Fruit fly (Drosophila melanogaster) whole organism, embryonic: ENCODE measurements around the gene stck.

Experiments used
- Bdp1 ChIP-seq: fragments of 200-800 bp; sonication (Bioruptor generic); optimal IDR thresholded peaks from 3 replicates; lab custom pipeline; 2016; ENCODE audit warnings: missing biosample characterization, missing genetic modification characterization
- CG1233 ChIP-seq: fragments of 200-800 bp; sonication (Bioruptor generic); optimal IDR thresholded peaks from 4 replicates; lab custom pipeline; 2018; ENCODE audit warnings: missing biosample characterization, mild to moderate bottlenecking, missing genetic modification characterization
- CG12659 ChIP-seq: fragments of 200-800 bp; sonication (Bioruptor generic); optimal IDR thresholded peaks from 3 replicates; lab custom pipeline; 2017; ENCODE audit warnings: mild to moderate bottlenecking, missing biosample characterization, missing genetic modification reagents, missing genetic modification characterization
- CG13287 ChIP-seq: fragments of 200-800 bp; sonication (Bioruptor generic); IDR thresholded peaks from 2 replicates; pipeline ENCODE4 v1.3.6; 2022; ENCODE audit warnings: missing biosample characterization, missing genetic modification characterization; ENCODE audit not compliant: partially characterized antibody
- CG14667 ChIP-seq: fragments of 200-800 bp; sonication (Bioruptor generic); IDR thresholded peaks from 2 replicates; pipeline ENCODE4 v1.3.6; 2022; ENCODE audit warnings: missing biosample characterization, missing genetic modification characterization
- CG15011 ChIP-seq: fragments of 200-800 bp; sonication (Bioruptor generic); optimal IDR thresholded peaks from 3 replicates; lab custom pipeline; 2018; ENCODE audit warnings: missing biosample characterization, mild to moderate bottlenecking, missing genetic modification characterization
- CG2120 ChIP-seq: fragments of 200-800 bp; sonication (Bioruptor generic); optimal IDR thresholded peaks from 3 replicates; lab custom pipeline; 2016; ENCODE audit warnings: missing biosample characterization, missing genetic modification characterization
- CG30403 ChIP-seq: fragments of 200-800 bp; sonication (Bioruptor generic); optimal IDR thresholded peaks from 3 replicates; lab custom pipeline; 2016; ENCODE audit warnings: missing biosample characterization, missing genetic modification characterization
- CG3838 ChIP-seq: fragments of 200-800 bp; sonication (Bioruptor generic); optimal IDR thresholded peaks from 3 replicates; lab custom pipeline; 2016; ENCODE audit warnings: missing biosample characterization, missing genetic modification characterization
- CG4854 ChIP-seq: fragments of 200-800 bp; sonication (Bioruptor generic); optimal IDR thresholded peaks from 2 replicates; lab custom pipeline; 2016; ENCODE audit warnings: missing biosample characterization, missing genetic modification characterization, inconsistent platforms
- CG5180 ChIP-seq: fragments of 200-800 bp; sonication (Bioruptor generic); optimal IDR thresholded peaks from 3 replicates; lab custom pipeline; 2017; ENCODE audit warnings: missing biosample characterization, missing genetic modification characterization, mild to moderate bottlenecking, moderate library complexity, missing genetic modification reagents
- CG6654 ChIP-seq: fragments of 200-800 bp; sonication (Bioruptor generic); optimal IDR thresholded peaks from 2 replicates; lab custom pipeline; 2017; ENCODE audit warnings: missing biosample characterization, mild to moderate bottlenecking, missing genetic modification characterization
- CG7839 ChIP-seq: fragments of 200-800 bp; sonication (Bioruptor generic); optimal IDR thresholded peaks from 3 replicates; lab custom pipeline; 2018; ENCODE audit warnings: missing biosample characterization, mild to moderate bottlenecking, missing genetic modification characterization, moderate library complexity
- CG8359 ChIP-seq: fragments of 200-800 bp; sonication (Bioruptor generic); optimal IDR thresholded peaks from 2 replicates; lab custom pipeline; 2017; ENCODE audit warnings: missing biosample characterization, mild to moderate bottlenecking, missing genetic modification characterization, borderline replicate concordance
- CG9876 ChIP-seq: fragments of 200-800 bp; sonication (Bioruptor generic); optimal IDR thresholded peaks from 2 replicates; lab custom pipeline; 2016; ENCODE audit warnings: missing biosample characterization, missing genetic modification characterization
- Dad ChIP-seq: fragments of 200-800 bp; sonication (Bioruptor generic); optimal IDR thresholded peaks from 3 replicates; lab custom pipeline; 2016; ENCODE audit warnings: missing biosample characterization, missing genetic modification characterization
- Dll ChIP-seq: fragments of 200-800 bp; sonication (Bioruptor generic); IDR thresholded peaks from 4 replicates; pipeline ENCODE4 v1.3.6; 2022; ENCODE audit warnings: missing biosample characterization, missing genetic modification characterization; ENCODE audit not compliant: partially characterized antibody
- ERR ChIP-seq: fragments of 200-800 bp; sonication (Bioruptor generic); optimal IDR thresholded peaks from 2 replicates; lab custom pipeline; 2016; ENCODE audit warnings: missing biosample characterization, missing genetic modification characterization
- Ets97D ChIP-seq: fragments of 200-800 bp; sonication (Bioruptor generic); optimal IDR thresholded peaks from 3 replicates; lab custom pipeline; 2016; ENCODE audit warnings: missing biosample characterization, missing genetic modification characterization
- Gug ChIP-seq: fragments of 200-800 bp; sonication (Bioruptor generic); IDR thresholded peaks from 4 replicates; pipeline ENCODE4 v1.3.6; 2022; ENCODE audit warnings: missing biosample characterization, missing genetic modification characterization
- Hand ChIP-seq: fragments of 200-800 bp; sonication (Bioruptor generic); optimal IDR thresholded peaks from 2 replicates; lab custom pipeline; 2017; ENCODE audit warnings: mild to moderate bottlenecking, missing biosample characterization, missing genetic modification reagents, missing genetic modification characterization
- Hmx ChIP-seq: fragments of 200-800 bp; sonication (Bioruptor generic); optimal IDR thresholded peaks from 2 replicates; lab custom pipeline; 2016; ENCODE audit warnings: missing biosample characterization, missing genetic modification characterization
- Hr3 ChIP-seq: fragments of 200-800 bp; sonication (Bioruptor generic); optimal IDR thresholded peaks from 3 replicates; lab custom pipeline; 2016; ENCODE audit warnings: missing biosample characterization, missing genetic modification characterization
- Hr39 ChIP-seq: fragments of >200 bp; optimal IDR thresholded peaks from 2 replicates; lab custom pipeline; 2017
- PHDP ChIP-seq: fragments of 200-800 bp; sonication (Bioruptor generic); optimal IDR thresholded peaks from 3 replicates; lab custom pipeline; 2018; ENCODE audit warnings: missing biosample characterization, mild to moderate bottlenecking, missing genetic modification characterization, moderate library complexity
- Ptx1 ChIP-seq: fragments of 200-800 bp; sonication (Bioruptor generic); IDR thresholded peaks from 2 replicates; pipeline ENCODE4 v1.3.6; 2022; ENCODE audit warnings: missing biosample characterization, missing genetic modification characterization
- Spps ChIP-seq: fragments of 200-800 bp; sonication (Bioruptor generic); optimal IDR thresholded peaks from 2 replicates; lab custom pipeline; 2018; ENCODE audit warnings: missing biosample characterization, mild to moderate bottlenecking, missing genetic modification characterization
- Sry-β ChIP-seq: fragments of 200-800 bp; sonication (Bioruptor generic); optimal IDR thresholded peaks from 2 replicates; lab custom pipeline; 2018; ENCODE audit warnings: missing biosample characterization, mild to moderate bottlenecking, missing genetic modification characterization, moderate library complexity
- ato ChIP-seq: fragments of 200-800 bp; sonication (Bioruptor generic); IDR thresholded peaks from 2 replicates; pipeline ENCODE4 v1.3.6; 2022; ENCODE audit warnings: missing biosample characterization, missing genetic modification characterization; ENCODE audit not compliant: partially characterized antibody
- az2 ChIP-seq: fragments of 200-800 bp; sonication (Bioruptor generic); optimal IDR thresholded peaks from 3 replicates; lab custom pipeline; 2016; ENCODE audit warnings: missing biosample characterization, missing genetic modification characterization
- caup ChIP-seq: fragments of 200-800 bp; sonication (Bioruptor generic); optimal IDR thresholded peaks from 3 replicates; lab custom pipeline; 2017; ENCODE audit warnings: missing biosample characterization, mild to moderate bottlenecking, missing genetic modification characterization, moderate library complexity; ENCODE audit not compliant: severe bottlenecking
- chif ChIP-seq, 2 experiments: fragments of 200-800 bp; sonication (Bioruptor generic); optimal IDR thresholded peaks; 3 replicates each; lab custom pipeline; 2016; ENCODE audit warnings: missing biosample characterization in 2 of 2, missing genetic modification characterization in 2 of 2
- chn ChIP-seq: fragments of 200-800 bp; sonication (Bioruptor generic); optimal IDR thresholded peaks from 2 replicates; lab custom pipeline; 2016; ENCODE audit warnings: missing biosample characterization, missing genetic modification characterization
- croc ChIP-seq: fragments of 200-800 bp; sonication (Bioruptor generic); conservative IDR thresholded peaks from 3 replicates; pipeline ENCODE4 v1.3.6; 2022; ENCODE audit warnings: missing biosample characterization, missing genetic modification characterization
- dati ChIP-seq: fragments of 200-800 bp; sonication (Bioruptor generic); IDR thresholded peaks from 2 replicates; pipeline ENCODE4 v1.3.6; 2022; ENCODE audit warnings: missing biosample characterization, missing genetic modification characterization
- dysf ChIP-seq: fragments of 200-800 bp; sonication (Bioruptor generic); IDR thresholded peaks from 3 replicates; pipeline ENCODE4 v1.3.6; 2022; ENCODE audit warnings: missing biosample characterization, missing genetic modification characterization
- en ChIP-seq: fragments of 200-800 bp; sonication (Bioruptor generic); optimal IDR thresholded peaks from 2 replicates; lab custom pipeline; 2016; ENCODE audit warnings: missing biosample characterization, missing genetic modification characterization
- fd3F ChIP-seq: fragments of 200-800 bp; sonication (Bioruptor generic); optimal IDR thresholded peaks from 2 replicates; lab custom pipeline; 2018; ENCODE audit warnings: missing biosample characterization, mild to moderate bottlenecking, missing genetic modification characterization, moderate library complexity
- ham ChIP-seq: fragments of 200-800 bp; sonication (Bioruptor generic); IDR thresholded peaks from 2 replicates; pipeline ENCODE4 v1.3.6; 2022; ENCODE audit warnings: missing biosample characterization, missing genetic modification characterization
- hb ChIP-seq: fragments of 200-800 bp; sonication (Bioruptor generic); IDR thresholded peaks from 3 replicates; pipeline ENCODE4 v1.3.6; 2022; ENCODE audit warnings: missing biosample characterization, missing genetic modification characterization; ENCODE audit not compliant: partially characterized antibody
- hkb ChIP-seq, 2 experiments: fragments of 200-800 bp in 1 of 2; fragments of >200 bp in 1 of 2; sonication (Bioruptor generic) in 1 of 2; IDR thresholded peaks in 1 of 2; optimal IDR thresholded peaks in 1 of 2; 2 replicates each; pipeline versions ENCODE4 v1.3.6 to Lab custom; 2017 to 2022; ENCODE audit warnings: missing biosample characterization in 1 of 2, missing genetic modification characterization in 1 of 2
- lilli ChIP-seq: fragments of 200-800 bp; sonication (Bioruptor generic); optimal IDR thresholded peaks from 3 replicates; lab custom pipeline; 2016; ENCODE audit warnings: missing biosample characterization, missing genetic modification characterization
- lmd ChIP-seq: fragments of 200-800 bp; sonication (Bioruptor generic); IDR thresholded peaks from 2 replicates; pipeline ENCODE4 v1.3.6; 2022; ENCODE audit warnings: missing biosample characterization, missing genetic modification characterization
- lov ChIP-seq, 2 experiments: fragments of 200-800 bp in 1 of 2; fragments of >200 bp in 1 of 2; sonication (Bioruptor generic) in 1 of 2; IDR thresholded peaks in 1 of 2; optimal IDR thresholded peaks in 1 of 2; 2 replicates in 1 of 2; 3 replicates in 1 of 2; pipeline versions ENCODE4 v1.3.6 to Lab custom; 2017 to 2022; ENCODE audit warnings: missing biosample characterization in 1 of 2, missing genetic modification characterization in 1 of 2
- sd ChIP-seq: fragments of 200-800 bp; sonication (Bioruptor generic); optimal IDR thresholded peaks from 3 replicates; lab custom pipeline; 2018; ENCODE audit warnings: missing biosample characterization, mild to moderate bottlenecking, missing genetic modification characterization, moderate library complexity
- sens-2 ChIP-seq: fragments of 200-800 bp; sonication (Bioruptor generic); IDR thresholded peaks from 2 replicates; pipeline ENCODE4 v1.3.6; 2022; ENCODE audit warnings: missing biosample characterization, missing genetic modification characterization
- tna ChIP-seq: fragments of 200-800 bp; sonication (Bioruptor generic); IDR thresholded peaks from 2 replicates; pipeline ENCODE4 v1.3.6; 2022; ENCODE audit warnings: missing biosample characterization, missing genetic modification characterization; ENCODE audit not compliant: partially characterized antibody
- zen2 ChIP-seq: fragments of 200-800 bp; sonication (Bioruptor generic); IDR thresholded peaks from 3 replicates; pipeline ENCODE4 v1.3.6; 2022; ENCODE audit warnings: missing biosample characterization, missing genetic modification characterization; ENCODE audit not compliant: partially characterized antibody
- zfh1 ChIP-seq: fragments of 200-800 bp; sonication (Bioruptor generic); IDR thresholded peaks from 3 replicates; pipeline ENCODE4 v1.3.6; 2022; ENCODE audit warnings: missing biosample characterization, missing genetic modification characterization

stck gene

DNA sequence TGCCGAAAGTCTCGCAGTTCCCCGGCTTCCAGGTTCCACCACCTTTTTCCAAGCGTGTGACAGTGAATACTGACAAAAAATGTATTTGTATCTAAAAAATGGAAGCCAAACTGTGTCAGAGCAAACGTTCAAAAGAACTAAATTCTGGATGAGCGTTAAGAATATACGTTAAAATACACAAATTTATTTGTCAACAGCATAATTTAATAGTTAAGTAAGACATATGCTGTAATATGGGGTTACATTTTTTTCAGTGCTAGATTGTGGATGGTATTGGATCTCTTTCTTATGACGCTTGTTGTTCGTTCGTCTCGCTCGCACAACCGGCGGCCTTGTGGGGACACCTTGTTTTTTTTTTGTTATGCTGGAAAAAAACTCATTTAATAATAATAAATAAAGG lies 1.2 kb upstream of the stck start (continued):
- TF ChIP-seq CG2120 (GFP tag; lab: Kevin White, UChicago): peak; percentile 99
- peak; percentile 92 for TF ChIP-seq CG15011
- no peak for TF ChIP-seq zen2 (GFP tag; lab: Robert Waterston, UW)
- TF ChIP-seq hkb (optimal IDR thresholded peaks at IDR 0.05; lab: Kevin White, UChicago): no peak
- peak; percentile 96 for TF ChIP-seq hkb (GFP tag; IDR thresholded peaks at IDR 0.05; lab: Robert Waterston, UW)
- TF ChIP-seq Dll (GFP tag; lab: Robert Waterston, UW): no peak
- TF ChIP-seq Hmx (GFP tag; lab: Kevin White, UChicago): peak; percentile 87
- peak; percentile 90 to 91 for TF ChIP-seq chif (GFP tag; optimal IDR thresholded peaks at IDR 0.05; lab: Kevin White, UChicago)
- peak; percentile 96 for TF ChIP-seq Ptx1 (GFP tag; lab: Robert Waterston, UW)
- TF ChIP-seq tna (GFP tag; lab: Robert Waterston, UW): no peak
- peak; percentile 96 for TF ChIP-seq lmd
- TF ChIP-seq CG5180 (GFP tag; lab: Kevin White, UChicago): peak; percentile 82
- TF ChIP-seq ERR: peak; percentile 92
- TF ChIP-seq Sry-β (GFP tag; lab: Kevin White, UChicago): no peak
- peak; percentile 98 for TF ChIP-seq lilli (GFP tag; lab: Kevin White, UChicago)
- peak; percentile 82 for TF ChIP-seq CG6654 (GFP tag; lab: Kevin White, UChicago)
- peak; percentile 93 for TF ChIP-seq Hr3 (GFP tag; lab: Kevin White, UChicago)
- TF ChIP-seq CG12659 (GFP tag; lab: Kevin White, UChicago): peak; percentile 96
- peak; percentile 94 for TF ChIP-seq en (GFP tag; lab: Kevin White, UChicago)
- TF ChIP-seq CG1233 (GFP tag; lab: Kevin White, UChicago): peak; percentile 92
- no peak for TF ChIP-seq Hr39
- peak; percentile 51 for TF ChIP-seq CG8359 (GFP tag; lab: Kevin White, UChicago)
- TF ChIP-seq ham (GFP tag; lab: Robert Waterston, UW): peak; percentile 85; the same call in 1 of the 2 replicates
- peak; percentile 80 for TF ChIP-seq croc (GFP tag; lab: Robert Waterston, UW)
- peak; percentile 96 for TF ChIP-seq CG7839 (tag; lab: Kevin White, UChicago)
- TF ChIP-seq Spps (tag; lab: Kevin White, UChicago): peak; percentile 70
- peak; percentile 84 for TF ChIP-seq CG3838 (GFP tag; lab: Kevin White, UChicago)
- TF ChIP-seq CG13287 (GFP tag; lab: Robert Waterston, UW): no peak
- TF ChIP-seq az2 (GFP tag; lab: Kevin White, UChicago): peak; percentile 95
- peak; percentile 93 for TF ChIP-seq zfh1 (GFP tag; lab: Robert Waterston, UW)
- peak; percentile 94 for TF ChIP-seq Dad
- TF ChIP-seq sens-2 (GFP tag; lab: Robert Waterston, UW): peak; percentile 78; the same call in 1 of the 2 replicates
- peak; percentile 90 for TF ChIP-seq Bdp1
- peak; percentile 93 for TF ChIP-seq fd3F (GFP tag; lab: Kevin White, UChicago)
- TF ChIP-seq dati (GFP tag; lab: Robert Waterston, UW): peak; percentile 75; the same call in 1 of the 2 replicates
- peak; percentile 96 for TF ChIP-seq dysf
- peak; percentile 90 for TF ChIP-seq sd (tag; lab: Kevin White, UChicago)
- TF ChIP-seq caup (GFP tag; lab: Kevin White, UChicago): peak; percentile 97
- no peak for TF ChIP-seq ato (GFP tag; lab: Robert Waterston, UW)
- TF ChIP-seq Ets97D (GFP tag; lab: Kevin White, UChicago): peak; percentile 82
- TF ChIP-seq CG14667 (GFP tag; lab: Robert Waterston, UW): peak; percentile 90
- peak; percentile 97 for TF ChIP-seq PHDP (tag; lab: Kevin White, UChicago)
- TF ChIP-seq CG9876 (GFP tag; lab: Kevin White, UChicago): peak; percentile 91
- peak; percentile 94 for TF ChIP-seq Hand (GFP tag; lab: Kevin White, UChicago)
- TF ChIP-seq Gug (GFP tag; lab: Robert Waterston, UW): peak; percentile 90
- TF ChIP-seq CG30403: peak; percentile 97
- TF ChIP-seq chn (GFP tag; lab: Kevin White, UChicago): peak; percentile 95
- peak; percentile 92 for TF ChIP-seq CG4854 (GFP tag; lab: Kevin White, UChicago)
- TF ChIP-seq lov (optimal IDR thresholded peaks at IDR 0.05; lab: Kevin White, UChicago): no peak
- TF ChIP-seq lov (GFP tag; IDR thresholded peaks at IDR 0.05; lab: Robert Waterston, UW): peak; percentile 63; the same call in 2 of the 3 replicates
- no peak for TF ChIP-seq hb (GFP tag; lab: Robert Waterston, UW)
